Fruit fly (Drosophila melanogaster): ENCODE data around the gene CG32533.
A peak's percentile ranks its signal among the peaks of the same experiment; 100 is the strongest.

CG32533 gene

dm6 chrX:19495611-19496583, 16.7 kb upstream of the CG32533 start (continued):
- TF ChIP-seq CG6765 (GFP tag; optimal IDR thresholded peaks at IDR 0.05) = no peak
- TF ChIP-seq shn (GFP tag; optimal IDR thresholded peaks at IDR 0.05) = peak; percentile 59
- peak; percentile 42 for TF ChIP-seq nom (GFP tag; optimal IDR thresholded peaks at IDR 0.05)
- TF ChIP-seq Lpt (GFP tag; optimal IDR thresholded peaks at IDR 0.05) = no peak
- TF ChIP-seq CoRest (tag; optimal IDR thresholded peaks at IDR 0.05) = peak; percentile 68
- no peak for TF ChIP-seq Bgb (GFP tag; IDR thresholded peaks at IDR 0.05; ENCODE audit: partially characterized antibody)
- no peak for TF ChIP-seq chm (GFP tag; IDR thresholded peaks at IDR 0.05)
- peak; percentile 57; the same call in 2 of the 3 replicates for TF ChIP-seq zfh1 (GFP tag; IDR thresholded peaks at IDR 0.05)
- TF ChIP-seq YL-1 (GFP tag; optimal IDR thresholded peaks at IDR 0.05) = no peak
- TF ChIP-seq CG11085 (GFP tag; IDR thresholded peaks at IDR 0.05) = 0 out of 2 replicates have a peak, but pooled peaks have one; percentile 28
- no peak for TF ChIP-seq CG2129 (GFP tag; IDR thresholded peaks at IDR 0.05; ENCODE audit: partially characterized antibody)
- peak; percentile 30 for TF ChIP-seq bab2 (GFP tag; optimal IDR thresholded peaks at IDR 0.05)
- TF ChIP-seq CG2116 (GFP tag; optimal IDR thresholded peaks at IDR 0.05) = no peak
- no peak for TF ChIP-seq Dp (GFP tag; optimal IDR thresholded peaks at IDR 0.05)
- peak; percentile 36 for TF ChIP-seq H2.0 (GFP tag; IDR thresholded peaks at IDR 0.05)
- peak; percentile 16 for TF ChIP-seq ac (GFP tag; optimal IDR thresholded peaks at IDR 0.05)
- TF ChIP-seq Mes4 (GFP tag; optimal IDR thresholded peaks at IDR 0.05) = peak; percentile 22
- no peak for TF ChIP-seq CG10267 (tag; optimal IDR thresholded peaks at IDR 0.05)
- peak; percentile 1 for TF ChIP-seq Bteb2 (GFP tag; optimal IDR thresholded peaks at IDR 0.05)
- peak; percentile 51 for TF ChIP-seq dm (GFP tag; optimal IDR thresholded peaks at IDR 0.05)
- no peak for TF ChIP-seq zen2 (GFP tag; IDR thresholded peaks at IDR 0.05; ENCODE audit: partially characterized antibody)
- TF ChIP-seq Gug (GFP tag; IDR thresholded peaks at IDR 0.05) = peak; percentile 45; the same call in 2 of the 4 replicates
- TF ChIP-seq CG9215 (GFP tag; IDR thresholded peaks at IDR 0.05) = peak; percentile 62
- TF ChIP-seq CG3995 (GFP tag; optimal IDR thresholded peaks at IDR 0.05) = no peak
- no peak for TF ChIP-seq D (optimal IDR thresholded peaks at IDR 0.05)
- peak; percentile 31 for TF ChIP-seq D (GFP tag; optimal IDR thresholded peaks at IDR 0.05)
- TF ChIP-seq klu (GFP tag; IDR thresholded peaks at IDR 0.05) = peak; percentile 49
- peak; percentile 33; the same call in 1 of the 2 replicates for TF ChIP-seq MBD-R2 (GFP tag; IDR thresholded peaks at IDR 0.05)
- TF ChIP-seq CG5953 (GFP tag; IDR thresholded peaks at IDR 0.05) = 0 out of 2 replicates have a peak, but pooled peaks have one; percentile 6
- TF ChIP-seq slbo (GFP tag; IDR thresholded peaks at IDR 0.05) = peak; percentile 78
- no peak for TF ChIP-seq sna (GFP tag; IDR thresholded peaks at IDR 0.05; ENCODE audit: partially characterized antibody)
- TF ChIP-seq fu2 (GFP tag; optimal IDR thresholded peaks at IDR 0.05) = peak; percentile 45
- TF ChIP-seq CG17829 (tag; optimal IDR thresholded peaks at IDR 0.05) = peak; percentile 53
- TF ChIP-seq Hr3 (GFP tag; optimal IDR thresholded peaks at IDR 0.05) = peak; percentile 38
- TF ChIP-seq dmrt11E (tag; optimal IDR thresholded peaks at IDR 0.05) = peak; percentile 23
- TF ChIP-seq CG31365 (tag; optimal IDR thresholded peaks at IDR 0.05) = peak; percentile 48
- peak; percentile 8 for TF ChIP-seq salm (tag; optimal IDR thresholded peaks at IDR 0.05)
- no peak for TF ChIP-seq dan (GFP tag; IDR thresholded peaks at IDR 0.05)
- TF ChIP-seq CG8388 (GFP tag; optimal IDR thresholded peaks at IDR 0.05) = peak; percentile 53
- TF ChIP-seq CG7372 (GFP tag; IDR thresholded peaks at IDR 0.05) = 0 out of 2 replicates have a peak, but pooled peaks have one; percentile 20
- TF ChIP-seq odd (GFP tag; optimal IDR thresholded peaks at IDR 0.05) = peak; percentile 22
- peak; percentile 46 for TF ChIP-seq tap (tag; optimal IDR thresholded peaks at IDR 0.05)
- TF ChIP-seq CG6654 (GFP tag; optimal IDR thresholded peaks at IDR 0.05) = peak; percentile 19
- TF ChIP-seq Sox102F (GFP tag; optimal IDR thresholded peaks at IDR 0.05) = no peak
- peak; percentile 40 for TF ChIP-seq pnt (GFP tag; optimal IDR thresholded peaks at IDR 0.05)
- TF ChIP-seq Mad (GFP tag; optimal IDR thresholded peaks at IDR 0.05) = no peak
- peak; percentile 75 for TF ChIP-seq CG14014 (GFP tag; IDR thresholded peaks at IDR 0.05)
- TF ChIP-seq ttk (GFP tag; IDR thresholded peaks at IDR 0.05) = 0 out of 2 replicates have a peak, but pooled peaks have one; percentile 25
